Fruit fly (Drosophila melanogaster): Measurements from ENCODE around the gene Snmp1.

DNA sequence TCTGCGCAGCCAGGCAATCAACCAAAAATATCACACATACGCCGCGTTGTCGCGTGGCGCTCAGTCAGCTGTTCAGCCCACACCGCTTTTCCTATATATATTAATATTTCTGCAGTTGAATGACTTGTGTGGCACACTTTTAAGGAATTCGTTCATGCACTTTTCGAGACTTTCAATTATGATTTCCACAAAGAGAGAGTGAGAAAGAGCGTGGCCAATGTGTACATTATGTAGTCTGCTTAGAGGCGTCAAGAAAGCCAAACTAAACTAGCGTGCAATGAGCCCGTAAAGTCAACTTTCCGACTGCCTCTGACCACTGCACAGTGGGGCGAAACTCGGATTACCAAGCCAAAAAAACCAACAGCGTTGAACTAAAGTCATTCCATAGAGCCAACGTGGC lies 13.9 kb downstream of the Snmp1 start:
- no peak for TF ChIP-seq EcR (GFP tag; optimal IDR thresholded peaks at IDR 0.05)
- TF ChIP-seq CG34367 (tag; optimal IDR thresholded peaks at IDR 0.05) = no peak
- TF ChIP-seq CG8301 (tag; optimal IDR thresholded peaks at IDR 0.05) = no peak
- TF ChIP-seq Pif1A (GFP tag; optimal IDR thresholded peaks at IDR 0.05) = no peak
- no peak for TF ChIP-seq CG9948 (tag; optimal IDR thresholded peaks at IDR 0.05)

Data from whole organism, pupa.